Fruit fly (Drosophila melanogaster): ENCODE measurements around the gene RpS20.

dm6 chr3R:20826929-20827328 lies 4.9 kb downstream of the RpS20 start:
- TF ChIP-seq CG8478 (optimal IDR thresholded peaks at IDR 0.05) (no peak), CTCF (optimal IDR thresholded peaks at IDR 0.05) (no peak)

Data from S2 (cell line).